Worm (Caenorhabditis elegans) whole organism, L4 larva: ENCODE results near the gene spp-1.

ENCODE experiments used
- F26F4.8 ChIP-seq: fragments of 200-800 bp; sonication (Bioruptor generic); conservative IDR thresholded peaks from 2 replicates; pipeline ENCODE4 v1.3.6; 2022; ENCODE audit warnings: missing genetic modification characterization, missing compliant biosample characterization
- F37D6.2 ChIP-seq: sonication (generic microtip); optimal IDR thresholded peaks from 2 replicates; lab custom pipeline; 2016; ENCODE audit warnings: mild to moderate bottlenecking, missing genetic modification characterization, missing compliant biosample characterization
- T20F7.1 ChIP-seq: fragments of 200-800 bp; sonication (Bioruptor generic); optimal IDR thresholded peaks from 2 replicates; lab custom pipeline; 2018; ENCODE audit warnings: mild to moderate bottlenecking, missing genetic modification characterization, missing compliant biosample characterization
- Y5F2A.4 ChIP-seq: fragments of 200-800 bp; sonication (Bioruptor generic); optimal IDR thresholded peaks from 2 replicates; lab custom pipeline; 2018; ENCODE audit warnings: mild to moderate bottlenecking, missing genetic modification characterization, missing compliant biosample characterization
- Y75B8A.6 ChIP-seq: fragments of 200-800 bp; sonication (Bioruptor generic); IDR thresholded peaks from 2 replicates; pipeline ENCODE4 v1.3.6; 2022; ENCODE audit warnings: missing genetic modification reagents, missing genetic modification characterization, missing compliant biosample characterization
- ceh-28 ChIP-seq: fragments of 150-350 bp; optimal IDR thresholded peaks from 2 replicates; lab custom pipeline; 2014; ENCODE audit warnings: missing biosample characterization, missing genetic modification reagents, missing genetic modification characterization
- daf-12 ChIP-seq: fragments of 150-350 bp; optimal IDR thresholded peaks from 2 replicates; lab custom pipeline; 2014; ENCODE audit warnings: missing biosample characterization, missing genetic modification reagents, missing genetic modification characterization
- daf-16 ChIP-seq, 3 experiments: sonication (generic microtip); optimal IDR thresholded peaks; 2 replicates each; lab custom pipeline; 2016 to 2017; ENCODE audit warnings: missing genetic modification characterization in 3 of 3, missing genetic modification reagents in 3 of 3, mild to moderate bottlenecking in 2 of 3, missing compliant biosample characterization in 2 of 3, missing biosample characterization in 1 of 3, moderate library complexity in 1 of 3
- daf-8 ChIP-seq: fragments of 200-800 bp; sonication (Bioruptor generic); IDR thresholded peaks from 2 replicates; pipeline ENCODE4 v1.3.6; 2022; ENCODE audit warnings: missing genetic modification characterization, missing compliant biosample characterization
- dmd-6 ChIP-seq: fragments of 200-800 bp; sonication (Bioruptor generic); IDR thresholded peaks from 2 replicates; pipeline ENCODE4 v1.3.6; 2022; ENCODE audit warnings: missing genetic modification reagents, missing genetic modification characterization, missing compliant biosample characterization
- dmd-9 ChIP-seq: fragments of 200-800 bp; sonication (Bioruptor generic); IDR thresholded peaks from 2 replicates; pipeline ENCODE4 v1.3.6; 2022; ENCODE audit warnings: missing genetic modification reagents, missing genetic modification characterization, missing compliant biosample characterization
- dpl-1 ChIP-seq: fragments of 150-350 bp; optimal IDR thresholded peaks from 2 replicates; lab custom pipeline; 2014; ENCODE audit warnings: missing biosample characterization, missing genetic modification reagents, missing genetic modification characterization
- dve-1 ChIP-seq: sonication (generic microtip); optimal IDR thresholded peaks from 2 replicates; lab custom pipeline; 2017; ENCODE audit warnings: antibody characterized with exemption, mild to moderate bottlenecking, missing genetic modification characterization, missing compliant biosample characterization; ENCODE audit not compliant: insufficient read depth
- egl-27 ChIP-seq: sonication (generic microtip); optimal IDR thresholded peaks from 3 replicates; lab custom pipeline; 2017; ENCODE audit warnings: missing biosample characterization, missing genetic modification reagents, missing genetic modification characterization
- gei-8 ChIP-seq: fragments of 200-800 bp; sonication (Bioruptor generic); optimal IDR thresholded peaks from 2 replicates; lab custom pipeline; 2018; ENCODE audit warnings: mild to moderate bottlenecking, missing genetic modification characterization, missing compliant biosample characterization
- hif-1 ChIP-seq, 2 experiments: sonication (generic microtip); optimal IDR thresholded peaks; 2 replicates each; lab custom pipeline; 2016 to 2017; ENCODE audit warnings: missing compliant biosample characterization in 2 of 2, missing genetic modification characterization in 2 of 2, missing genetic modification reagents in 2 of 2, missing genotype in 2 of 2, mild to moderate bottlenecking in 1 of 2
- hlh-11 ChIP-seq: fragments of 200-800 bp; sonication (Bioruptor generic); optimal IDR thresholded peaks from 2 replicates; lab custom pipeline; 2018; ENCODE audit warnings: mild to moderate bottlenecking, missing genetic modification characterization, missing compliant biosample characterization
- hlh-30 ChIP-seq: sonication (generic microtip); optimal IDR thresholded peaks from 2 replicates; lab custom pipeline; 2017; ENCODE audit warnings: antibody characterized with exemption, mild to moderate bottlenecking, missing genetic modification characterization, missing compliant biosample characterization; ENCODE audit not compliant: insufficient read depth
- hmg-1.1 ChIP-seq: fragments of 200-800 bp; sonication (Bioruptor generic); IDR thresholded peaks from 2 replicates; pipeline ENCODE4 v1.3.6; 2022; ENCODE audit warnings: missing genetic modification reagents, missing genetic modification characterization, missing compliant biosample characterization
- lin-1 ChIP-seq: fragments of 200-800 bp; sonication (Bioruptor generic); IDR thresholded peaks from 2 replicates; pipeline ENCODE4 v1.3.6; 2022; ENCODE audit warnings: missing genetic modification reagents, missing genetic modification characterization, missing compliant biosample characterization
- lin-13 ChIP-seq: fragments of 150-350 bp; optimal IDR thresholded peaks from 2 replicates; lab custom pipeline; 2014; ENCODE audit warnings: missing biosample characterization, missing genetic modification reagents, missing genetic modification characterization
- lin-15B ChIP-seq: fragments of 150-350 bp; sonication (generic microtip); optimal IDR thresholded peaks from 3 replicates; lab custom pipeline; 2014; ENCODE audit warnings: missing biosample characterization, missing genetic modification characterization
- lin-29 ChIP-seq: fragments of 200-800 bp; sonication (Bioruptor generic); IDR thresholded peaks from 2 replicates; pipeline ENCODE4 v1.3.6; 2022; ENCODE audit warnings: missing genetic modification reagents, missing genetic modification characterization, missing compliant biosample characterization
- lin-38 ChIP-seq: fragments of 200-800 bp; sonication (Bioruptor generic); IDR thresholded peaks from 2 replicates; pipeline ENCODE4 v1.3.6; 2022; ENCODE audit warnings: missing genetic modification reagents, missing genetic modification characterization, missing compliant biosample characterization
- lin-39 ChIP-seq: fragments of 150-350 bp; optimal IDR thresholded peaks from 2 replicates; lab custom pipeline; 2014; ENCODE audit warnings: missing biosample characterization, missing genetic modification reagents, missing genetic modification characterization
- lsy-2 ChIP-seq, 2 experiments: fragments of 150-350 bp in 1 of 2; sonication (generic microtip) in 1 of 2; optimal IDR thresholded peaks; 2 replicates each; lab custom pipeline; 2014 to 2017; ENCODE audit warnings: missing biosample characterization in 2 of 2, missing genetic modification characterization in 2 of 2
- mdl-1 ChIP-seq, 2 experiments: fragments of 150-350 bp in 1 of 2; sonication (generic microtip) in 1 of 2; optimal IDR thresholded peaks; 2 replicates each; lab custom pipeline; 2014 to 2017; ENCODE audit warnings: missing biosample characterization in 2 of 2, missing genetic modification characterization in 2 of 2
- mdt-29 ChIP-seq: fragments of 200-800 bp; sonication (Bioruptor generic); IDR thresholded peaks from 2 replicates; pipeline ENCODE4 v1.3.6; 2022; ENCODE audit warnings: missing genetic modification reagents, missing genetic modification characterization, missing compliant biosample characterization
- mep-1 ChIP-seq: fragments of 150-350 bp; sonication (generic microtip); optimal IDR thresholded peaks from 3 replicates; lab custom pipeline; 2014; ENCODE audit warnings: missing biosample characterization, missing genetic modification characterization
- mes-2 ChIP-seq: sonication (generic microtip); optimal IDR thresholded peaks from 2 replicates; lab custom pipeline; 2016; ENCODE audit warnings: missing genotype, mild to moderate bottlenecking, missing genetic modification characterization, missing compliant biosample characterization; ENCODE audit not compliant: poor library complexity, severe bottlenecking
- nhr-10 ChIP-seq: fragments of 150-350 bp; optimal IDR thresholded peaks from 2 replicates; lab custom pipeline; 2014; ENCODE audit warnings: missing biosample characterization, missing genetic modification characterization
- nhr-102 ChIP-seq: sonication (generic microtip); optimal IDR thresholded peaks from 2 replicates; lab custom pipeline; 2016; ENCODE audit warnings: mild to moderate bottlenecking, missing genetic modification characterization, moderate library complexity, missing compliant biosample characterization
- nhr-11 ChIP-seq: fragments of 150-350 bp; optimal IDR thresholded peaks from 2 replicates; lab custom pipeline; 2014; ENCODE audit warnings: missing biosample characterization, missing genetic modification characterization
- nhr-25 ChIP-seq: sonication (generic microtip); optimal IDR thresholded peaks from 2 replicates; lab custom pipeline; 2017; ENCODE audit warnings: missing genetic modification characterization, mild to moderate bottlenecking, missing compliant biosample characterization, antibody characterized with exemption, moderate library complexity, borderline replicate concordance; ENCODE audit not compliant: insufficient read depth
- nhr-28 ChIP-seq: fragments of 150-350 bp; optimal IDR thresholded peaks from 2 replicates; lab custom pipeline; 2014; ENCODE audit warnings: missing biosample characterization, missing genetic modification characterization
- nhr-6 ChIP-seq: fragments of 150-350 bp; optimal IDR thresholded peaks from 2 replicates; lab custom pipeline; 2014; ENCODE audit warnings: missing biosample characterization, missing genetic modification characterization
- pha-4 ChIP-seq, 2 experiments: fragments of 150-350 bp in 1 of 2; fragments of 200-800 bp in 1 of 2; sonication (Bioruptor generic) in 1 of 2; IDR thresholded peaks in 1 of 2; optimal IDR thresholded peaks in 1 of 2; 2 replicates each; pipeline versions ENCODE4 v1.3.6 to Lab custom; 2014 to 2022; ENCODE audit warnings: missing genetic modification characterization in 2 of 2, missing genetic modification reagents in 2 of 2, missing biosample characterization in 1 of 2, missing compliant biosample characterization in 1 of 2
- pqm-1 ChIP-seq: sonication (generic microtip); optimal IDR thresholded peaks from 2 replicates; lab custom pipeline; 2017; ENCODE audit warnings: missing biosample characterization, missing genetic modification characterization
- rbr-2 ChIP-seq: sonication (generic microtip); optimal IDR thresholded peaks from 2 replicates; lab custom pipeline; 2016; ENCODE audit warnings: missing genotype, missing genetic modification characterization, missing compliant biosample characterization
- sdz-12 ChIP-seq: fragments of 200-800 bp; sonication (Bioruptor generic); optimal IDR thresholded peaks from 2 replicates; lab custom pipeline; 2018; ENCODE audit warnings: mild to moderate bottlenecking, missing genetic modification characterization, missing compliant biosample characterization
- set-16 ChIP-seq: fragments of 200-800 bp; sonication (Bioruptor generic); IDR thresholded peaks from 2 replicates; pipeline ENCODE4 v1.3.6; 2022; ENCODE audit warnings: missing genetic modification reagents, missing genetic modification characterization, missing compliant biosample characterization
- skn-1 ChIP-seq: fragments of 150-350 bp; optimal IDR thresholded peaks from 2 replicates; lab custom pipeline; 2014; ENCODE audit warnings: missing biosample characterization, missing genetic modification characterization
- snpc-4 ChIP-seq: fragments of 150-350 bp; optimal IDR thresholded peaks from 2 replicates; lab custom pipeline; 2014; ENCODE audit warnings: missing biosample characterization, missing genetic modification characterization
- spr-1 ChIP-seq: sonication (generic microtip); optimal IDR thresholded peaks from 2 replicates; lab custom pipeline; 2016; ENCODE audit warnings: mild to moderate bottlenecking, missing genetic modification characterization, missing compliant biosample characterization
- unc-130 ChIP-seq: sonication (generic microtip); optimal IDR thresholded peaks from 2 replicates; lab custom pipeline; 2016; ENCODE audit warnings: missing genetic modification reagents, missing genetic modification characterization, missing compliant biosample characterization
- vab-7 ChIP-seq: fragments of 200-800 bp; sonication (Bioruptor generic); IDR thresholded peaks from 2 replicates; pipeline ENCODE4 v1.3.6; 2022; ENCODE audit warnings: missing genetic modification reagents, missing genetic modification characterization, missing compliant biosample characterization

Gene spp-1

DNA sequence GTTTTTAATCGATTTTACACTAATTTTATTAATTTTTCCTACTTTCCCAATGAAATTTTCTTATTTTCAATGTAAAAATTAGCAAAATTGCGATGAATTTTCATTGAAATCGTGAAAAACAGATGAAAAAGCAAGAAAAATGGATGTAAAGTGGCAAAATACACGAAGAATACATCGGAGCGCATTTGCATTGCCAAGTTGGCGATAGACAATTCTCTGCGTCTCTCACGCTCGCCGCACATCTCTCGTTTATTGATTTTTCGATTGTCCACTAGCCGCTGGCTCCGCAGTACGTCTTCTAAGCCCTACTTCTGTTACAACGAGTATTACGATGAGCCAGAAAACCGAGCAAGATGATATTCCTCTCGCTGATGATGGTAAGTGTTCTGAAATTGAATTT, 36.7 kb downstream of the spp-1 start, which contains the start of gene unc-69:
unc-69 (plus strand) TSS at position 185 of the 400 bp plus-strand sequence.
- TF ChIP-seq F37D6.2 (tag; lab: Kevin White, UChicago) (peak; percentile 26), hlh-30 (tag; lab: Kevin White, UChicago) (peak; percentile 61), hlh-11 (tag; lab: Kevin White, UChicago) (peak; percentile 12), pha-4 (GFP tag; IDR thresholded peaks at IDR 0.05; lab: Robert Waterston, UW) (no peak), pha-4 (tag; optimal IDR thresholded peaks at IDR 0.05; lab: Kevin White, UChicago) (peak; percentile 7), lin-39 (tag; lab: Kevin White, UChicago) (no peak), hif-1 (tag; optimal IDR thresholded peaks at IDR 0.05; lab: Kevin White, UChicago) (peak in 1 of 2 experiments; percentile 44), lsy-2 (tag; optimal IDR thresholded peaks at IDR 0.05; lab: Kevin White, UChicago) (peak in 1 of 2 experiments; percentile 79), dmd-9 (GFP tag; lab: Robert Waterston, UW) (no peak), nhr-28 (tag; lab: Kevin White, UChicago) (peak; percentile 18), dpl-1 (GFP tag; lab: Kevin White, UChicago) (peak; percentile 45), rbr-2 (tag; lab: Kevin White, UChicago) (peak; percentile 60), hmg-1.1 (GFP tag; lab: Robert Waterston, UW) (peak; percentile 70), Y5F2A.4 (GFP tag; lab: Kevin White, UChicago) (no peak), mep-1 (peak; percentile 29), lin-38 (GFP tag; lab: Robert Waterston, UW) (peak; percentile 93), mes-2 (peak; percentile 71), daf-16 (GFP tag; optimal IDR thresholded peaks at IDR 0.05; lab: Kevin White, UChicago) (no peak), daf-16 (tag; optimal IDR thresholded peaks at IDR 0.05; lab: Kevin White, UChicago) (peak; percentile 40), lin-13 (peak; percentile 45), lin-1 (GFP tag; lab: Robert Waterston, UW) (no peak), ceh-28 (peak; percentile 69)
- TF ChIP-seq, all 104 proteins: peak for 16

- TF ChIP-seq daf-12 (tag; lab: Kevin White, UChicago) = no peak
- no peak for TF ChIP-seq F26F4.8
- no peak for TF ChIP-seq mdt-29 (GFP tag; lab: Robert Waterston, UW)
- TF ChIP-seq lin-29 (GFP tag; lab: Robert Waterston, UW) = no peak
- no peak for TF ChIP-seq lin-15B (tag; lab: Kevin White, UChicago)
- TF ChIP-seq set-16 = no peak
- no peak for TF ChIP-seq daf-8
Observed at ce11 chrIII:10318062-10318609, 37.3 kb downstream of the spp-1 start, which contains the start of the genes unc-50 and ostf-4. unc-50 (minus strand) TSS chrIII:10318162. ostf-4 (minus strand) TSS chrIII:10318559.

DNA sequence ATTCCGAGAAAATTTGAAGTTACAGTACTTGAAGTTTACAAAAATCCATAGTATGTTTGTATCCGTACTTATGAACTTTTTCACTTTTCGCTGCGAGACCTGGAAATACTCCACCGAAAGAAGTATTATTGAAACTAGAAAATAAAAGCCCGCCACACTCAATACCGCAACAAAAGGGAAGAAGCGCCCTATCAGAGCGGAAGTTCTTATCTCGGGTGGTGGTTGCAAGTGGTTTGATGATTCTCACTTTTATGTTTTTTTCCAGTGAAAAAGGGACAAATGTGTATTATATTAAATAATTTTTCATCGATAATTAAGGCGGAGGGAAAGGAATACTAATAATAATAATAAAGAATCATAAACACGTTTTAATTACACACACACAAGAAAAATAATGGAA, 41.2 kb downstream of the spp-1 start:
- TF ChIP-seq egl-27 = no peak
- no peak for TF ChIP-seq nhr-10 (tag; lab: Kevin White, UChicago)
- TF ChIP-seq vab-7 (GFP tag; lab: Robert Waterston, UW) = no peak
- no peak for TF ChIP-seq skn-1 (tag; lab: Kevin White, UChicago)
- TF ChIP-seq T20F7.1 (GFP tag; lab: Kevin White, UChicago) = no peak
- TF ChIP-seq nhr-102 (tag; lab: Kevin White, UChicago) = no peak
- TF ChIP-seq dmd-6 = no peak
- no peak for TF ChIP-seq spr-1 (tag; lab: Kevin White, UChicago)
- TF ChIP-seq gei-8 (GFP tag; lab: Kevin White, UChicago) = no peak
- no peak for TF ChIP-seq sdz-12 (GFP tag; lab: Kevin White, UChicago)
- TF ChIP-seq dve-1 (tag; lab: Kevin White, UChicago) = peak; percentile 1
- TF ChIP-seq pha-4 (GFP tag; IDR thresholded peaks at IDR 0.05; lab: Robert Waterston, UW) = no peak
- no peak for TF ChIP-seq pha-4 (tag; optimal IDR thresholded peaks at IDR 0.05; lab: Kevin White, UChicago)
- TF ChIP-seq nhr-11 (tag; lab: Kevin White, UChicago) = no peak
- TF ChIP-seq pqm-1 (tag; lab: Kevin White, UChicago) = peak; percentile 73
- TF ChIP-seq mdl-1 (tag; optimal IDR thresholded peaks at IDR 0.05; lab: Kevin White, UChicago) = no peak
- no peak for TF ChIP-seq snpc-4 (tag; lab: Kevin White, UChicago)
- TF ChIP-seq nhr-28 (tag; lab: Kevin White, UChicago) = peak; percentile 21
- no peak for TF ChIP-seq nhr-6 (tag; lab: Kevin White, UChicago)
- no peak for TF ChIP-seq set-16
- no peak for TF ChIP-seq Y75B8A.6
- no peak for TF ChIP-seq nhr-25 (tag; lab: Kevin White, UChicago)
- TF ChIP-seq unc-130 = no peak
